Worm (Caenorhabditis elegans) whole organism, young adult: Measurements from ENCODE around the gene srx-135.

Experiments used
- F37B4.10 ChIP-seq: fragments of 200-800 bp; sonication (Bioruptor generic); IDR thresholded peaks from 2 replicates; pipeline ENCODE4 v1.3.6; 2022; ENCODE audit warnings: missing genetic modification characterization, missing compliant biosample characterization
- F39B2.1 ChIP-seq: fragments of 200-800 bp; sonication (Bioruptor generic); IDR thresholded peaks from 2 replicates; pipeline ENCODE4 v1.3.6; 2022; ENCODE audit warnings: missing genetic modification reagents, missing genetic modification characterization, missing compliant biosample characterization
- F55B11.4 ChIP-seq: sonication (generic microtip); optimal IDR thresholded peaks from 2 replicates; lab custom pipeline; 2016; ENCODE audit warnings: missing compliant biosample characterization, missing genetic modification characterization, borderline replicate concordance; ENCODE audit not compliant: insufficient read depth
- F57C9.4 ChIP-seq: sonication (generic microtip); optimal IDR thresholded peaks from 2 replicates; lab custom pipeline; 2017; ENCODE audit warnings: mild to moderate bottlenecking, missing genetic modification characterization, missing compliant biosample characterization
- K11D2.4 ChIP-seq: fragments of 200-800 bp; sonication (Bioruptor generic); IDR thresholded peaks from 2 replicates; pipeline ENCODE4 v1.3.6; 2022; ENCODE audit warnings: missing genetic modification reagents, missing genetic modification characterization, missing compliant biosample characterization
- Y67H2A.10 ChIP-seq: fragments of 200-800 bp; sonication (Bioruptor generic); conservative IDR thresholded peaks from 2 replicates; pipeline ENCODE4 v1.3.6; 2022; ENCODE audit warnings: missing genetic modification reagents, missing genetic modification characterization, missing compliant biosample characterization
- Y95B8A.8 ChIP-seq: fragments of 200-800 bp; sonication (Bioruptor generic); IDR thresholded peaks from 2 replicates; pipeline ENCODE4 v1.3.6; 2022; ENCODE audit warnings: missing genetic modification reagents, missing genetic modification characterization, missing compliant biosample characterization
- akir-1 ChIP-seq: fragments of 200-800 bp; sonication (Bioruptor generic); optimal IDR thresholded peaks from 2 replicates; lab custom pipeline; 2018; ENCODE audit warnings: mild to moderate bottlenecking, missing genetic modification characterization, moderate library complexity, missing compliant biosample characterization
- ama-1 ChIP-seq, 3 experiments: fragments of 150-350 bp in 1 of 3; sonication (generic microtip) in 2 of 3; optimal IDR thresholded peaks; 2 replicates each; lab custom pipeline; 2014 to 2018; ENCODE audit warnings: missing biosample characterization in 2 of 3, missing genetic modification characterization in 2 of 3, missing genetic modification reagents in 2 of 3
- aptf-3 ChIP-seq: fragments of 200-800 bp; sonication (Bioruptor generic); IDR thresholded peaks from 2 replicates; pipeline ENCODE4 v1.3.6; 2022; ENCODE audit warnings: missing genetic modification characterization, missing compliant biosample characterization
- athp-1 ChIP-seq: sonication (generic microtip); optimal IDR thresholded peaks from 2 replicates; lab custom pipeline; 2017; ENCODE audit warnings: mild to moderate bottlenecking, missing genetic modification characterization, missing compliant biosample characterization
- attf-3 ChIP-seq: fragments of 200-800 bp; sonication (Bioruptor generic); conservative IDR thresholded peaks from 2 replicates; pipeline ENCODE4 v1.3.6; 2022; ENCODE audit warnings: missing genetic modification reagents, missing genetic modification characterization, missing compliant biosample characterization
- bed-1 ChIP-seq: fragments of 200-800 bp; sonication (Bioruptor generic); IDR thresholded peaks from 2 replicates; pipeline ENCODE4 v1.3.6; 2022; ENCODE audit warnings: missing genetic modification reagents, missing genetic modification characterization, missing compliant biosample characterization
- ceh-40 ChIP-seq: fragments of 200-800 bp; sonication (Bioruptor generic); IDR thresholded peaks from 2 replicates; pipeline ENCODE4 v1.3.6; 2022; ENCODE audit warnings: missing genetic modification characterization, missing compliant biosample characterization
- ceh-91 ChIP-seq: fragments of 200-800 bp; sonication (Bioruptor generic); IDR thresholded peaks from 2 replicates; pipeline ENCODE4 v1.3.6; 2022; ENCODE audit warnings: missing genetic modification reagents, missing genetic modification characterization, missing compliant biosample characterization
- die-1 ChIP-seq: sonication (generic microtip); optimal IDR thresholded peaks from 2 replicates; lab custom pipeline; 2016; ENCODE audit warnings: missing genotype, mild to moderate bottlenecking, missing genetic modification characterization, missing compliant biosample characterization
- dox-1 ChIP-seq: fragments of 200-800 bp; sonication (Bioruptor generic); IDR thresholded peaks from 2 replicates; pipeline ENCODE4 v1.3.6; 2022; ENCODE audit warnings: missing genetic modification reagents, missing genetic modification characterization, missing compliant biosample characterization
- dpl-1 ChIP-seq: fragments of 150-350 bp; optimal IDR thresholded peaks from 2 replicates; lab custom pipeline; 2014; ENCODE audit warnings: missing biosample characterization, missing genetic modification reagents, missing genetic modification characterization
- efl-1 ChIP-seq: fragments of 150-350 bp; optimal IDR thresholded peaks from 2 replicates; lab custom pipeline; 2014; ENCODE audit warnings: missing biosample characterization, missing genetic modification reagents, missing genetic modification characterization
- egrh-3 ChIP-seq: fragments of 200-800 bp; sonication (Bioruptor generic); IDR thresholded peaks from 2 replicates; pipeline ENCODE4 v1.3.6; 2022; ENCODE audit warnings: missing genetic modification reagents, missing genetic modification characterization, missing compliant biosample characterization
- hlh-12 ChIP-seq: sonication (generic microtip); optimal IDR thresholded peaks from 2 replicates; lab custom pipeline; 2016; ENCODE audit warnings: missing genetic modification characterization, missing compliant biosample characterization
- lin-40 ChIP-seq: sonication (generic microtip); optimal IDR thresholded peaks from 2 replicates; lab custom pipeline; 2016; ENCODE audit warnings: missing genetic modification characterization, mild to moderate bottlenecking, missing compliant biosample characterization, missing genotype, missing genetic modification reagents
- madf-10 ChIP-seq: sonication (generic microtip); optimal IDR thresholded peaks from 2 replicates; lab custom pipeline; 2016; ENCODE audit warnings: mild to moderate bottlenecking, missing genetic modification characterization, missing compliant biosample characterization
- madf-8 ChIP-seq: fragments of 200-800 bp; sonication (Bioruptor generic); conservative IDR thresholded peaks from 2 replicates; pipeline ENCODE4 v1.3.6; 2022; ENCODE audit warnings: missing genetic modification reagents, missing genetic modification characterization, missing compliant biosample characterization
- nfya-1 ChIP-seq: sonication (generic microtip); optimal IDR thresholded peaks from 2 replicates; lab custom pipeline; 2017; ENCODE audit warnings: antibody characterized with exemption, missing compliant biosample characterization, missing genetic modification characterization, borderline replicate concordance; ENCODE audit not compliant: insufficient read depth
- nfya-2 ChIP-seq: fragments of 200-800 bp; sonication (Bioruptor generic); IDR thresholded peaks from 2 replicates; pipeline ENCODE4 v1.3.6; 2022; ENCODE audit warnings: missing genetic modification reagents, missing genetic modification characterization, missing compliant biosample characterization
- pha-4 ChIP-seq: fragments of 150-350 bp; sonication (generic microtip); optimal IDR thresholded peaks from 2 replicates; lab custom pipeline; 2014; ENCODE audit warnings: missing biosample characterization, missing genetic modification reagents, missing genetic modification characterization
- rcor-1 ChIP-seq: fragments of 200-800 bp; sonication (Bioruptor generic); IDR thresholded peaks from 2 replicates; pipeline ENCODE4 v1.3.6; 2022; ENCODE audit warnings: missing genetic modification reagents, missing genetic modification characterization, missing compliant biosample characterization
- snpc-3.4 ChIP-seq: sonication (generic microtip); optimal IDR thresholded peaks from 2 replicates; lab custom pipeline; 2017; ENCODE audit warnings: missing genetic modification characterization, mild to moderate bottlenecking, missing compliant biosample characterization, antibody characterized with exemption, moderate library complexity, missing genotype, missing genetic modification reagents
- sptf-2 ChIP-seq: fragments of 200-800 bp; sonication (Bioruptor generic); optimal IDR thresholded peaks from 2 replicates; lab custom pipeline; 2018; ENCODE audit warnings: mild to moderate bottlenecking, missing genetic modification characterization, missing compliant biosample characterization
- tbp1 ChIP-seq: fragments of 200-800 bp; sonication (Bioruptor generic); optimal IDR thresholded peaks from 2 replicates; lab custom pipeline; 2018; ENCODE audit warnings: mild to moderate bottlenecking, missing genetic modification characterization, missing compliant biosample characterization
- tbx-9 ChIP-seq: sonication (generic microtip); optimal IDR thresholded peaks from 2 replicates; lab custom pipeline; 2016; ENCODE audit warnings: borderline replicate concordance, missing genetic modification characterization, inconsistent platforms, missing compliant biosample characterization
- ztf-25 ChIP-seq: fragments of 200-800 bp; sonication (Bioruptor generic); IDR thresholded peaks from 2 replicates; pipeline ENCODE4 v1.3.6; 2022; ENCODE audit warnings: missing genetic modification reagents, missing genetic modification characterization, missing compliant biosample characterization
- ztf-28 ChIP-seq: fragments of 200-800 bp; sonication (Bioruptor generic); IDR thresholded peaks from 2 replicates; pipeline ENCODE4 v1.3.6; 2022; ENCODE audit warnings: missing genetic modification reagents, missing genetic modification characterization, missing compliant biosample characterization

The srx-135 gene

ce11 chrV:13848379-13848778 lies 10.6 kb upstream of the srx-135 start, which contains the start of gene srx-133:
Gene srx-133, plus strand, starts transcription at chrV:13848679.
- TF ChIP-seq efl-1 (no peak), nfya-1 (tag; lab: Kevin White, UChicago) (no peak)
- TF ChIP-seq, all 124 proteins: peak for 0

- TF ChIP-seq athp-1 (tag; lab: Kevin White, UChicago), result no peak
- no peak for TF ChIP-seq ztf-25
- no peak for TF ChIP-seq hlh-12 (tag; lab: Kevin White, UChicago)
- no peak for TF ChIP-seq madf-8 (GFP tag; lab: Robert Waterston, UW)
- no peak for TF ChIP-seq madf-10 (tag; lab: Kevin White, UChicago)
- no peak for TF ChIP-seq F39B2.1 (GFP tag; lab: Robert Waterston, UW)
- TF ChIP-seq tbp1, result no peak
- no peak for TF ChIP-seq ztf-28
- TF ChIP-seq aptf-3 (GFP tag; lab: Robert Waterston, UW), result no peak
- no peak for TF ChIP-seq pha-4 (tag; lab: Kevin White, UChicago)
- no peak for TF ChIP-seq bed-1 (GFP tag; lab: Robert Waterston, UW)
- no peak for TF ChIP-seq die-1 (tag; lab: Kevin White, UChicago)
- TF ChIP-seq, all 124 proteins: peak for 0
Observed at ce11 chrV:13850170-13850569, 8.8 kb upstream of the srx-135 start, which contains the start of gene hpx-2. Gene hpx-2, plus strand, starts transcription at chrV:13850470.

- TF ChIP-seq ceh-91 (GFP tag; lab: Robert Waterston, UW), result no peak
- no peak for TF ChIP-seq F55B11.4 (tag; lab: Kevin White, UChicago)
- no peak for TF ChIP-seq ceh-40
- no peak for TF ChIP-seq attf-3 (GFP tag; lab: Robert Waterston, UW)
- TF ChIP-seq F57C9.4, result no peak
- TF ChIP-seq, all 124 proteins: peak for 0
Observed at ce11 chrV:13854306-13854705, 4.7 kb upstream of the srx-135 start, which contains the start of gene ttr-21. Gene ttr-21, minus strand, starts transcription at chrV:13854405.

ce11 chrV:13856376-13856775 lies 2.6 kb upstream of the srx-135 start, which contains the start of gene srx-134:
Gene srx-134, minus strand, starts transcription at chrV:13856476.
- TF ChIP-seq ceh-91 (GFP tag; lab: Robert Waterston, UW), result no peak
- no peak for TF ChIP-seq dpl-1 (GFP tag; lab: Kevin White, UChicago)
- TF ChIP-seq tbx-9 (tag; lab: Kevin White, UChicago), result no peak
- TF ChIP-seq rcor-1 (GFP tag; lab: Robert Waterston, UW), result no peak
- no peak for TF ChIP-seq lin-40 (tag; lab: Kevin White, UChicago)
- no peak for TF ChIP-seq Y95B8A.8 (GFP tag; lab: Robert Waterston, UW)
- TF ChIP-seq ama-1 (optimal IDR thresholded peaks at IDR 0.05; lab: Kevin White, UChicago), result no peak
- no peak for TF ChIP-seq ama-1 (GFP tag; optimal IDR thresholded peaks at IDR 0.05; lab: Kevin White, UChicago)
- TF ChIP-seq egrh-3 (GFP tag; lab: Robert Waterston, UW), result no peak
- TF ChIP-seq snpc-3.4 (tag; lab: Kevin White, UChicago), result no peak
- no peak for TF ChIP-seq K11D2.4 (GFP tag; lab: Robert Waterston, UW)
- TF ChIP-seq Y67H2A.10 (GFP tag; lab: Robert Waterston, UW), result no peak
- TF ChIP-seq dox-1 (GFP tag; lab: Robert Waterston, UW), result no peak
- TF ChIP-seq akir-1, result no peak
- no peak for TF ChIP-seq sptf-2 (GFP tag; lab: Kevin White, UChicago)
- no peak for TF ChIP-seq nfya-2 (GFP tag; lab: Robert Waterston, UW)
- no peak for TF ChIP-seq F37B4.10 (GFP tag; lab: Robert Waterston, UW)
